Worm (Caenorhabditis elegans) whole organism, L2 larva: ENCODE measurements around the gene Y49F6A.11.

Experiments
- F13H6.1 ChIP-seq: sonication (generic microtip); optimal IDR thresholded peaks from 2 replicates; lab custom pipeline; 2016; ENCODE audit warnings: missing genetic modification characterization, missing compliant biosample characterization
- R02D3.7 ChIP-seq: fragments of 150-350 bp; optimal IDR thresholded peaks from 2 replicates; lab custom pipeline; 2014; ENCODE audit warnings: missing biosample characterization, missing genetic modification characterization
- Y55F3AM.14 ChIP-seq: fragments of 200-800 bp; sonication (Bioruptor generic); optimal IDR thresholded peaks from 2 replicates; lab custom pipeline; 2018; ENCODE audit warnings: mild to moderate bottlenecking, missing genetic modification characterization, missing compliant biosample characterization
- ZK546.5 ChIP-seq: sonication (generic microtip); optimal IDR thresholded peaks from 2 replicates; lab custom pipeline; 2017; ENCODE audit warnings: missing biosample characterization, missing genetic modification characterization
- alr-1 ChIP-seq: fragments of 150-350 bp; optimal IDR thresholded peaks from 2 replicates; lab custom pipeline; 2014; ENCODE audit warnings: missing biosample characterization, missing genetic modification characterization
- aly-2 ChIP-seq: fragments of 150-350 bp; optimal IDR thresholded peaks from 2 replicates; lab custom pipeline; 2014; ENCODE audit warnings: missing biosample characterization, missing genetic modification characterization
- ama-1 ChIP-seq: fragments of 150-350 bp; optimal IDR thresholded peaks from 2 replicates; lab custom pipeline; 2018; ENCODE audit warnings: inconsistent platforms
- ceh-16 ChIP-seq: fragments of 150-350 bp; optimal IDR thresholded peaks from 2 replicates; lab custom pipeline; 2014; ENCODE audit warnings: missing biosample characterization, missing genetic modification characterization
- crh-2 ChIP-seq: sonication (generic microtip); optimal IDR thresholded peaks from 2 replicates; lab custom pipeline; 2017; ENCODE audit warnings: missing biosample characterization, missing genetic modification characterization
- egl-27 ChIP-seq: sonication (generic microtip); optimal IDR thresholded peaks from 3 replicates; lab custom pipeline; 2017; ENCODE audit warnings: missing biosample characterization, missing genetic modification reagents, missing genetic modification characterization
- elt-3 ChIP-seq: sonication (generic microtip); optimal IDR thresholded peaks from 2 replicates; lab custom pipeline; 2017; ENCODE audit warnings: missing biosample characterization, missing genetic modification characterization
- fos-1 ChIP-seq: fragments of 150-350 bp; optimal IDR thresholded peaks from 2 replicates; lab custom pipeline; 2014; ENCODE audit warnings: missing biosample characterization, missing genetic modification characterization
- gmeb-1 ChIP-seq: fragments of 150-350 bp; optimal IDR thresholded peaks from 2 replicates; lab custom pipeline; 2014; ENCODE audit warnings: missing biosample characterization, missing genetic modification characterization
- lin-11 ChIP-seq: fragments of 150-350 bp; sonication (generic microtip); optimal IDR thresholded peaks from 2 replicates; lab custom pipeline; 2014; ENCODE audit warnings: missing biosample characterization, missing genetic modification characterization, inconsistent platforms, mixed read lengths
- lsy-2 ChIP-seq, 2 experiments: fragments of 150-350 bp in 1 of 2; sonication (generic microtip) in 1 of 2; optimal IDR thresholded peaks; 2 replicates each; lab custom pipeline; 2014 to 2017; ENCODE audit warnings: missing biosample characterization in 2 of 2, missing genetic modification characterization in 2 of 2
- mab-5 ChIP-seq: fragments of 150-350 bp; optimal IDR thresholded peaks from 2 replicates; lab custom pipeline; 2014; ENCODE audit warnings: missing biosample characterization, missing genetic modification characterization
- mbf-1 ChIP-seq: sonication (generic microtip); optimal IDR thresholded peaks from 2 replicates; lab custom pipeline; 2017; ENCODE audit warnings: missing biosample characterization, missing genetic modification characterization
- nhr-10 ChIP-seq: sonication (generic microtip); optimal IDR thresholded peaks from 2 replicates; lab custom pipeline; 2017; ENCODE audit warnings: missing biosample characterization, missing genetic modification characterization
- nhr-11 ChIP-seq: fragments of 150-350 bp; optimal IDR thresholded peaks from 2 replicates; lab custom pipeline; 2014; ENCODE audit warnings: missing biosample characterization, missing genetic modification characterization
- nhr-12 ChIP-seq: fragments of 150-350 bp; optimal IDR thresholded peaks from 2 replicates; lab custom pipeline; 2014; ENCODE audit warnings: missing biosample characterization, missing genetic modification characterization
- nhr-21 ChIP-seq: fragments of 150-350 bp; optimal IDR thresholded peaks from 2 replicates; lab custom pipeline; 2014; ENCODE audit warnings: missing biosample characterization, missing genetic modification characterization
- nhr-23 ChIP-seq: fragments of 150-350 bp; optimal IDR thresholded peaks from 2 replicates; lab custom pipeline; 2014; ENCODE audit warnings: missing biosample characterization, missing genetic modification reagents, missing genetic modification characterization
- nhr-237 ChIP-seq: fragments of 150-350 bp; optimal IDR thresholded peaks from 2 replicates; lab custom pipeline; 2014; ENCODE audit warnings: missing biosample characterization, missing genetic modification characterization
- nhr-25 ChIP-seq: fragments of 150-350 bp; sonication (generic microtip); optimal IDR thresholded peaks from 3 replicates; lab custom pipeline; 2014; ENCODE audit warnings: missing biosample characterization, missing genetic modification characterization
- nhr-6 ChIP-seq: fragments of 150-350 bp; optimal IDR thresholded peaks from 2 replicates; lab custom pipeline; 2014; ENCODE audit warnings: missing biosample characterization, missing genetic modification characterization
- sem-4 ChIP-seq: fragments of 150-350 bp; optimal IDR thresholded peaks from 2 replicates; lab custom pipeline; 2014; ENCODE audit warnings: missing biosample characterization, missing genetic modification reagents, missing genetic modification characterization
- skn-1 ChIP-seq: sonication (generic microtip); optimal IDR thresholded peaks from 2 replicates; lab custom pipeline; 2017; ENCODE audit warnings: missing biosample characterization, missing genetic modification characterization
- sma-9 ChIP-seq, 2 experiments: fragments of 150-350 bp in 1 of 2; sonication (generic microtip) in 1 of 2; optimal IDR thresholded peaks; 2 replicates each; lab custom pipeline; 2014 to 2016; ENCODE audit warnings: missing genetic modification characterization in 2 of 2, mild to moderate bottlenecking in 1 of 2, missing biosample characterization in 1 of 2, missing compliant biosample characterization in 1 of 2, missing genetic modification reagents in 1 of 2, moderate library complexity in 1 of 2
- snpc-4 ChIP-seq: fragments of 150-350 bp; optimal IDR thresholded peaks from 2 replicates; lab custom pipeline; 2014; ENCODE audit warnings: missing biosample characterization, missing genetic modification characterization
- unc-39 ChIP-seq: fragments of 150-350 bp; optimal IDR thresholded peaks from 2 replicates; lab custom pipeline; 2014; ENCODE audit warnings: missing biosample characterization, missing genetic modification characterization
- unc-62 ChIP-seq: fragments of 150-350 bp; optimal IDR thresholded peaks from 2 replicates; lab custom pipeline; 2014; ENCODE audit warnings: missing biosample characterization, missing genetic modification reagents, missing genetic modification characterization
- zag-1 ChIP-seq: fragments of 150-350 bp; optimal IDR thresholded peaks from 2 replicates; lab custom pipeline; 2014; ENCODE audit warnings: missing biosample characterization, missing genetic modification characterization
- ztf-1 ChIP-seq: fragments of 200-800 bp; sonication (Bioruptor generic); conservative IDR thresholded peaks from 2 replicates; pipeline ENCODE4 v1.3.6; 2022; ENCODE audit warnings: missing genetic modification characterization, missing compliant biosample characterization
- ztf-11 ChIP-seq: sonication (generic microtip); optimal IDR thresholded peaks from 2 replicates; lab custom pipeline; 2017; ENCODE audit warnings: missing biosample characterization, missing genetic modification characterization
- ztf-4 ChIP-seq: fragments of 150-350 bp; optimal IDR thresholded peaks from 2 replicates; lab custom pipeline; 2014; ENCODE audit warnings: missing biosample characterization, missing genetic modification characterization

The Y49F6A.11 gene

ce11 chrII:3598721-3599120 is at the start of gene Y49F6A.11:
TSS of gene Y49F6A.11 (minus strand) at chrII:3598821.
- no peak for TF ChIP-seq sem-4 (tag; lab: Kevin White, UChicago)
- TF ChIP-seq zag-1 (tag; lab: Kevin White, UChicago): no peak
- no peak for TF ChIP-seq nhr-11
- TF ChIP-seq fos-1 (tag; lab: Kevin White, UChicago): no peak
- TF ChIP-seq crh-2 (tag; lab: Kevin White, UChicago): no peak
- no peak for TF ChIP-seq aly-2
- TF ChIP-seq gmeb-1 (tag; lab: Kevin White, UChicago): no peak
- TF ChIP-seq unc-62: no peak
- TF ChIP-seq nhr-237 (tag; lab: Kevin White, UChicago): no peak

DNA sequence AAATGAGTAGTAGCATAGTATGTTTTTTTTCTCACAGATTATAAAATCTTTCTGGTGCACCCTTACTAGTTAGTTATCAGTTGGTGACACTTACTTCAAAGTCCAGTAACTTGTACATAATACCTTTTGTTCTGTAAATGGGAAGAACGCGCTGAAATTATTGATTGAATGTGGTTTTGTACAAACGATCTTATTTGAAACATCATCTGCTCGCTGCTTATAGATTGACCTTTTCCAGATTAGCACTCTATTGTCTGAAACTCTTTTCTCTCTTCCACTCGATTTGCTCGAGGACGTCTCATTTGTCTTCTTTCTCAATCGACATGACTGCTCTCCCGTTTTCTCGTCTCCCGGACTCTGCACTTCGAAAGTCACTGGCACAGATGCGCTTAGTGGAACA is 48.5 kb upstream of the Y49F6A.11 start, which contains the start of gene fbxb-33:
TSS of gene fbxb-33 (plus strand) at position 301 of the 400 bp plus-strand sequence.
- no peak for TF ChIP-seq ama-1 (lab: Kevin White, UChicago)

DNA sequence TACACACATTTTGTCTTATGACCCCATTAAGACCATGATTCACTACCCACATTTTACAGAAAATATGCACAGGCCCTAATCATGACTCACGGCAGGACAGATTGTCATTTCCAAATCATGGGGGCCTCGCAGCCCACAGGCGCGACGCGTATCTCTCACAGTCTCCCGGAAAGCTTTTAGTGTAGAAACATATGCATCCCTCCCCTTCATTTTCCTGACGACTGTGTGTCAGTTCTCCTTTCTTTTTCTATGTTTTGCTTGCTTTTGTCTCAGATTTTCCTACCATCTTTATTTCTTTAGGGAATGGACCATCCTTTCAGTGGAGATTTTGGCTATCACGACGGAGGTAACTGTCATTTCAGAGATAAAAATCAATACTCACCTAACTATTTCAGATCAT is 42.6 kb upstream of the Y49F6A.11 start, which contains the start of gene M151.1:
TSS of gene M151.1 (plus strand) at position 301 of the 400 bp plus-strand sequence.
- no peak for TF ChIP-seq mab-5 (tag; lab: Kevin White, UChicago)
- TF ChIP-seq alr-1 (tag; lab: Kevin White, UChicago): no peak

DNA sequence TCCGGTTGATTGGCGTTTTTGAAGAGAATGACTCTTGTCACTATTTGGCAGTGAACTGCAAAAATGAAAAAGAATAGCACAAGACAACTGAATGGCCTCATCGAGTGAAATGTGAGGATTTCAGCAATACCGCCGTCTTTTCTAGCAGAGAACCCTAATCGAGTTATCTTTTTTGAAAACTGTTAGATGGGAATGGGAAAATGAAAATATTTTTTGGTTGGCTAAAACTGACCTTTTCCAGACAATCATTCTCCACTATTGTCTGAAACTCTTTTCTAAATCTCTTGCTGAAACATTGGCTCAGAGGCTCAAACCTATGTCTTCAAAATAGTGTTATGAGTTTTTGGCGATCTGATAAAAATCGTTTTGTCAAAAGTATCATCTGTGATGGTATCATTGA is 41.6 kb upstream of the Y49F6A.11 start, which contains the start of gene M151.10:
TSS of gene M151.10 (minus strand) at position 101 of the 400 bp plus-strand sequence.
- no peak for TF ChIP-seq nhr-10 (tag; lab: Kevin White, UChicago)
- TF ChIP-seq gmeb-1 (tag; lab: Kevin White, UChicago): no peak
- TF ChIP-seq nhr-11: no peak
- TF ChIP-seq zag-1 (tag; lab: Kevin White, UChicago): no peak
- TF ChIP-seq ztf-4: no peak
- TF ChIP-seq F13H6.1 (tag; lab: Kevin White, UChicago): no peak
- no peak for TF ChIP-seq unc-39 (tag; lab: Kevin White, UChicago)
- TF ChIP-seq ZK546.5 (tag; lab: Kevin White, UChicago): no peak
- TF ChIP-seq alr-1 (tag; lab: Kevin White, UChicago): no peak
- TF ChIP-seq Y55F3AM.14 (GFP tag; lab: Kevin White, UChicago): no peak
- TF ChIP-seq nhr-21 (tag; lab: Kevin White, UChicago): no peak
- TF ChIP-seq sem-4 (tag; lab: Kevin White, UChicago): no peak
- TF ChIP-seq R02D3.7 (tag; lab: Kevin White, UChicago): no peak
- no peak for TF ChIP-seq lsy-2 (tag; optimal IDR thresholded peaks at IDR 0.05; lab: Kevin White, UChicago)
- no peak for TF ChIP-seq ztf-11
- no peak for TF ChIP-seq egl-27
- no peak for TF ChIP-seq lin-11 (tag; lab: Kevin White, UChicago)
- TF ChIP-seq mab-5 (tag; lab: Kevin White, UChicago): no peak
- TF ChIP-seq crh-2 (tag; lab: Kevin White, UChicago): no peak
- TF ChIP-seq skn-1 (tag; lab: Kevin White, UChicago): no peak

- no peak for TF ChIP-seq lin-11 (tag; lab: Kevin White, UChicago)
- no peak for TF ChIP-seq nhr-23 (tag; lab: Kevin White, UChicago)
- no peak for TF ChIP-seq ztf-1 (GFP tag; lab: Robert Waterston, UW)
- no peak for TF ChIP-seq nhr-10 (tag; lab: Kevin White, UChicago)
- no peak for TF ChIP-seq sma-9 (GFP tag; optimal IDR thresholded peaks at IDR 0.05; lab: Kevin White, UChicago)
- TF ChIP-seq sma-9 (tag; optimal IDR thresholded peaks at IDR 0.05; lab: Kevin White, UChicago): no peak
- no peak for TF ChIP-seq elt-3 (tag; lab: Kevin White, UChicago)
- TF ChIP-seq mbf-1: no peak
- TF ChIP-seq unc-39 (tag; lab: Kevin White, UChicago): no peak
- TF ChIP-seq ama-1 (lab: Kevin White, UChicago): no peak
- TF ChIP-seq nhr-6 (tag; lab: Kevin White, UChicago): no peak
- no peak for TF ChIP-seq skn-1 (tag; lab: Kevin White, UChicago)
- TF ChIP-seq, all 48 proteins: peak for 0
Observed at ce11 chrII:3639238-3639637, 40.6 kb upstream of the Y49F6A.11 start, which contains the start of gene fbxb-31. TSS of gene fbxb-31 (minus strand) at chrII:3639338.

DNA sequence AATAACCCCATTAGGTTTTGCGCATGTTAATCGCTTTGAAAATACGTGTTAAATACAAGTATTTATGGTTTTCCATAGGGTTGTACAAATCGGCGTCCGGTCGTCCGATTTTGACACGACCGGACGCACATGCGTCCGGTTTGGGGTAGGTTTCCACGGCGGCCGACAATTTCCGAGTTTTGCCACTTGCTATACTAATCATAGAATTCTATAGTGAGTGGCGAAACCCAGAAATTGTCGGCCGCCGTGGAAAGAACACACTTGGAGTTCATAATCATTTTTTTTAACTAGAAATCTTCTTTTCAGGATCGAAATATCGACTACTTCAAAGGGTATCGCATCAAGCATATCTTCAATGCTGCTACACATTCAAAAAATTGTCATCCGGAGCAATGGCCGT is 36.1 kb upstream of the Y49F6A.11 start:
- TF ChIP-seq crh-2 (tag; lab: Kevin White, UChicago) (no peak), nhr-25 (tag; lab: Kevin White, UChicago) (no peak), lin-11 (tag; lab: Kevin White, UChicago) (no peak), sma-9 (GFP tag; optimal IDR thresholded peaks at IDR 0.05; lab: Kevin White, UChicago) (no peak), sma-9 (tag; optimal IDR thresholded peaks at IDR 0.05; lab: Kevin White, UChicago) (no peak), Y55F3AM.14 (GFP tag; lab: Kevin White, UChicago) (no peak), ama-1 (lab: Kevin White, UChicago) (no peak), nhr-10 (tag; lab: Kevin White, UChicago) (no peak), zag-1 (tag; lab: Kevin White, UChicago) (no peak), gmeb-1 (tag; lab: Kevin White, UChicago) (no peak), nhr-12 (tag; lab: Kevin White, UChicago) (no peak), skn-1 (tag; lab: Kevin White, UChicago) (no peak), snpc-4 (tag; lab: Kevin White, UChicago) (no peak), ztf-11 (no peak), ceh-16 (tag; lab: Kevin White, UChicago) (no peak)
- TF ChIP-seq, all 48 proteins: peak for 0
